Worm (Caenorhabditis elegans) whole organism, young adult: Measurements from ENCODE around the gene F13H8.2.
A peak's percentile ranks its signal among the peaks of the same experiment; 100 is the strongest.

Source experiments
- B0019.2 ChIP-seq: fragments of 200-800 bp; sonication (Bioruptor generic); conservative IDR thresholded peaks from 2 replicates; pipeline ENCODE4 v1.3.6; 2022; ENCODE audit warnings: missing genetic modification reagents, missing genetic modification characterization, missing compliant biosample characterization
- B0035.1 ChIP-seq: sonication (generic microtip); optimal IDR thresholded peaks from 2 replicates; lab custom pipeline; 2016; ENCODE audit warnings: missing genetic modification characterization, mild to moderate bottlenecking, missing compliant biosample characterization, missing genotype, missing genetic modification reagents
- C17E4.6 ChIP-seq: fragments of 200-800 bp; sonication (Bioruptor generic); IDR thresholded peaks from 2 replicates; pipeline ENCODE4 v1.3.6; 2022; ENCODE audit warnings: missing genetic modification reagents, missing genetic modification characterization, missing compliant biosample characterization
- D2030.7 ChIP-seq: fragments of 200-800 bp; sonication (Bioruptor generic); IDR thresholded peaks from 2 replicates; pipeline ENCODE4 v1.3.6; 2022; ENCODE audit warnings: missing genetic modification reagents, missing genetic modification characterization, missing compliant biosample characterization
- F23B12.7 ChIP-seq: sonication (generic microtip); optimal IDR thresholded peaks from 2 replicates; lab custom pipeline; 2017; ENCODE audit warnings: missing genetic modification characterization, mild to moderate bottlenecking, missing compliant biosample characterization, antibody characterized with exemption, moderate library complexity; ENCODE audit not compliant: insufficient read depth
- F33H1.4 ChIP-seq: fragments of 200-800 bp; sonication (Bioruptor generic); IDR thresholded peaks from 2 replicates; pipeline ENCODE4 v1.3.6; 2022; ENCODE audit warnings: missing genetic modification reagents, missing genetic modification characterization, missing compliant biosample characterization
- F39B2.1 ChIP-seq: fragments of 200-800 bp; sonication (Bioruptor generic); IDR thresholded peaks from 2 replicates; pipeline ENCODE4 v1.3.6; 2022; ENCODE audit warnings: missing genetic modification reagents, missing genetic modification characterization, missing compliant biosample characterization
- F49E8.2 ChIP-seq: sonication (generic microtip); optimal IDR thresholded peaks from 3 replicates; lab custom pipeline; 2017; ENCODE audit warnings: missing genetic modification characterization, mild to moderate bottlenecking, missing compliant biosample characterization, antibody characterized with exemption, moderate library complexity; ENCODE audit not compliant: insufficient read depth
- K11D2.4 ChIP-seq: fragments of 200-800 bp; sonication (Bioruptor generic); IDR thresholded peaks from 2 replicates; pipeline ENCODE4 v1.3.6; 2022; ENCODE audit warnings: missing genetic modification reagents, missing genetic modification characterization, missing compliant biosample characterization
- K12H6.12 ChIP-seq: fragments of 200-800 bp; sonication (Bioruptor generic); optimal IDR thresholded peaks from 2 replicates; lab custom pipeline; 2018; ENCODE audit warnings: mild to moderate bottlenecking, missing genetic modification characterization, missing compliant biosample characterization
- Y56A3A.18 ChIP-seq: fragments of 200-800 bp; sonication (Bioruptor generic); IDR thresholded peaks from 2 replicates; pipeline ENCODE4 v1.3.6; 2022; ENCODE audit warnings: missing genetic modification reagents, missing genetic modification characterization, missing compliant biosample characterization
- Y67H2A.10 ChIP-seq: fragments of 200-800 bp; sonication (Bioruptor generic); conservative IDR thresholded peaks from 2 replicates; pipeline ENCODE4 v1.3.6; 2022; ENCODE audit warnings: missing genetic modification reagents, missing genetic modification characterization, missing compliant biosample characterization
- aptf-2 ChIP-seq: fragments of 200-800 bp; sonication (Bioruptor generic); conservative IDR thresholded peaks from 2 replicates; pipeline ENCODE4 v1.3.6; 2022; ENCODE audit warnings: missing genetic modification reagents, missing genetic modification characterization, missing compliant biosample characterization
- aptf-3 ChIP-seq: fragments of 200-800 bp; sonication (Bioruptor generic); IDR thresholded peaks from 2 replicates; pipeline ENCODE4 v1.3.6; 2022; ENCODE audit warnings: missing genetic modification characterization, missing compliant biosample characterization
- atf-7 ChIP-seq: sonication (generic microtip); optimal IDR thresholded peaks from 2 replicates; lab custom pipeline; 2017; ENCODE audit warnings: mild to moderate bottlenecking, missing genetic modification characterization, missing compliant biosample characterization
- attf-5 ChIP-seq: fragments of 200-800 bp; sonication (Bioruptor generic); optimal IDR thresholded peaks from 2 replicates; lab custom pipeline; 2018; ENCODE audit warnings: mild to moderate bottlenecking, missing genetic modification characterization, missing compliant biosample characterization
- bed-1 ChIP-seq: fragments of 200-800 bp; sonication (Bioruptor generic); IDR thresholded peaks from 2 replicates; pipeline ENCODE4 v1.3.6; 2022; ENCODE audit warnings: missing genetic modification reagents, missing genetic modification characterization, missing compliant biosample characterization
- ceh-27 ChIP-seq: fragments of 200-800 bp; sonication (Bioruptor generic); optimal IDR thresholded peaks from 2 replicates; lab custom pipeline; 2018; ENCODE audit warnings: mild to moderate bottlenecking, missing genetic modification characterization, moderate library complexity, missing compliant biosample characterization
- ceh-40 ChIP-seq: fragments of 200-800 bp; sonication (Bioruptor generic); IDR thresholded peaks from 2 replicates; pipeline ENCODE4 v1.3.6; 2022; ENCODE audit warnings: missing genetic modification characterization, missing compliant biosample characterization
- dpl-1 ChIP-seq: fragments of 150-350 bp; optimal IDR thresholded peaks from 2 replicates; lab custom pipeline; 2014; ENCODE audit warnings: missing biosample characterization, missing genetic modification reagents, missing genetic modification characterization
- efl-1 ChIP-seq: fragments of 150-350 bp; optimal IDR thresholded peaks from 2 replicates; lab custom pipeline; 2014; ENCODE audit warnings: missing biosample characterization, missing genetic modification reagents, missing genetic modification characterization
- egrh-3 ChIP-seq: fragments of 200-800 bp; sonication (Bioruptor generic); IDR thresholded peaks from 2 replicates; pipeline ENCODE4 v1.3.6; 2022; ENCODE audit warnings: missing genetic modification reagents, missing genetic modification characterization, missing compliant biosample characterization
- him-1 ChIP-seq: sonication (generic microtip); optimal IDR thresholded peaks from 2 replicates; lab custom pipeline; 2016; ENCODE audit warnings: missing genotype, missing genetic modification reagents, missing genetic modification characterization, missing compliant biosample characterization
- hmg-1.2 ChIP-seq: fragments of 200-800 bp; sonication (Bioruptor generic); IDR thresholded peaks from 2 replicates; pipeline ENCODE4 v1.3.6; 2022; ENCODE audit warnings: missing genetic modification reagents, missing genetic modification characterization, missing compliant biosample characterization
- hmg-20 ChIP-seq: fragments of 200-800 bp; sonication (Bioruptor generic); IDR thresholded peaks from 2 replicates; pipeline ENCODE4 v1.3.6; 2022; ENCODE audit warnings: missing genetic modification reagents, missing genetic modification characterization, missing compliant biosample characterization
- lag-1 ChIP-seq: fragments of 200-800 bp; sonication (Bioruptor generic); IDR thresholded peaks from 2 replicates; pipeline ENCODE4 v1.3.6; 2022; ENCODE audit warnings: missing genetic modification reagents, missing genetic modification characterization, missing compliant biosample characterization
- let-526 ChIP-seq: fragments of 200-800 bp; sonication (Bioruptor generic); IDR thresholded peaks from 2 replicates; pipeline ENCODE4 v1.3.6; 2022; ENCODE audit warnings: missing genetic modification reagents, missing genetic modification characterization, missing compliant biosample characterization
- lin-35 ChIP-seq, 3 experiments: fragments of 150-350 bp in 2 of 3; sonication (generic microtip) in 1 of 3; optimal IDR thresholded peaks; 2 replicates each; lab custom pipeline; 2014 to 2018; ENCODE audit warnings: missing biosample characterization in 3 of 3, missing genetic modification characterization in 3 of 3, missing genetic modification reagents in 3 of 3
- lin-40 ChIP-seq: sonication (generic microtip); optimal IDR thresholded peaks from 2 replicates; lab custom pipeline; 2016; ENCODE audit warnings: missing genetic modification characterization, mild to moderate bottlenecking, missing compliant biosample characterization, missing genotype, missing genetic modification reagents
- lir-1 ChIP-seq: fragments of 200-800 bp; sonication (Bioruptor generic); conservative IDR thresholded peaks from 2 replicates; pipeline ENCODE4 v1.3.6; 2022; ENCODE audit warnings: missing genetic modification reagents, missing genetic modification characterization, missing compliant biosample characterization
- lsl-1 ChIP-seq: fragments of 200-800 bp; sonication (Bioruptor generic); optimal IDR thresholded peaks from 2 replicates; lab custom pipeline; 2018; ENCODE audit warnings: mild to moderate bottlenecking, missing genetic modification characterization, moderate library complexity, missing compliant biosample characterization
- lsy-27 ChIP-seq: sonication (generic microtip); optimal IDR thresholded peaks from 2 replicates; lab custom pipeline; 2017; ENCODE audit warnings: missing genetic modification characterization, mild to moderate bottlenecking, missing compliant biosample characterization, antibody characterized with exemption, missing genotype, borderline replicate concordance; ENCODE audit not compliant: insufficient read depth
- madf-10 ChIP-seq: sonication (generic microtip); optimal IDR thresholded peaks from 2 replicates; lab custom pipeline; 2016; ENCODE audit warnings: mild to moderate bottlenecking, missing genetic modification characterization, missing compliant biosample characterization
- madf-3 ChIP-seq: fragments of 200-800 bp; sonication (Bioruptor generic); IDR thresholded peaks from 2 replicates; pipeline ENCODE4 v1.3.6; 2022; ENCODE audit warnings: missing genetic modification reagents, missing genetic modification characterization, missing compliant biosample characterization
- madf-6 ChIP-seq: fragments of 200-800 bp; sonication (Bioruptor generic); IDR thresholded peaks from 2 replicates; pipeline ENCODE4 v1.3.6; 2022; ENCODE audit warnings: missing genetic modification reagents, missing genetic modification characterization, missing compliant biosample characterization
- mxl-1 ChIP-seq: sonication (generic microtip); optimal IDR thresholded peaks from 2 replicates; lab custom pipeline; 2016; ENCODE audit warnings: missing genetic modification characterization, missing compliant biosample characterization
- nfya-2 ChIP-seq: fragments of 200-800 bp; sonication (Bioruptor generic); IDR thresholded peaks from 2 replicates; pipeline ENCODE4 v1.3.6; 2022; ENCODE audit warnings: missing genetic modification reagents, missing genetic modification characterization, missing compliant biosample characterization
- nhr-120 ChIP-seq: fragments of 200-800 bp; sonication (Bioruptor generic); IDR thresholded peaks from 2 replicates; pipeline ENCODE4 v1.3.6; 2022; ENCODE audit warnings: missing genetic modification characterization, missing compliant biosample characterization
- nhr-80 ChIP-seq: sonication (generic microtip); optimal IDR thresholded peaks from 2 replicates; lab custom pipeline; 2016; ENCODE audit warnings: missing genetic modification characterization, missing compliant biosample characterization
- pbrm-1 ChIP-seq: fragments of 200-800 bp; sonication (Bioruptor generic); IDR thresholded peaks from 2 replicates; pipeline ENCODE4 v1.3.6; 2022; ENCODE audit warnings: missing genetic modification reagents, missing genetic modification characterization, missing compliant biosample characterization
- rcor-1 ChIP-seq: fragments of 200-800 bp; sonication (Bioruptor generic); IDR thresholded peaks from 2 replicates; pipeline ENCODE4 v1.3.6; 2022; ENCODE audit warnings: missing genetic modification reagents, missing genetic modification characterization, missing compliant biosample characterization
- ztf-18 ChIP-seq: sonication (generic microtip); optimal IDR thresholded peaks from 2 replicates; lab custom pipeline; 2016; ENCODE audit warnings: missing genotype, mild to moderate bottlenecking, missing genetic modification characterization, missing compliant biosample characterization
- ztf-25 ChIP-seq: fragments of 200-800 bp; sonication (Bioruptor generic); IDR thresholded peaks from 2 replicates; pipeline ENCODE4 v1.3.6; 2022; ENCODE audit warnings: missing genetic modification reagents, missing genetic modification characterization, missing compliant biosample characterization
- ztf-26 ChIP-seq: sonication (generic microtip); optimal IDR thresholded peaks from 2 replicates; lab custom pipeline; 2017; ENCODE audit warnings: missing genetic modification characterization, missing compliant biosample characterization
- ztf-6 ChIP-seq: fragments of 200-800 bp; sonication (Bioruptor generic); IDR thresholded peaks from 2 replicates; pipeline ENCODE4 v1.3.6; 2022; ENCODE audit warnings: missing genetic modification reagents, missing genetic modification characterization, missing compliant biosample characterization

The F13H8.2 gene

ce11 chrII:6269805-6270414, at the start of gene F13H8.2 (continued):
- TF ChIP-seq ztf-25 (GFP tag; lab: Robert Waterston, UW): peak; percentile 76; the same call in 1 of the 2 replicates
- peak; percentile 56 for TF ChIP-seq ztf-18 (tag; lab: Kevin White, UChicago)
- peak; percentile 63 for TF ChIP-seq lsl-1 (GFP tag; lab: Kevin White, UChicago)
- TF ChIP-seq Y56A3A.18 (GFP tag; lab: Robert Waterston, UW): 0 out of 2 replicates have a peak, but pooled peaks have one; percentile 69
- no peak for TF ChIP-seq atf-7 (tag; lab: Kevin White, UChicago)
- TF ChIP-seq madf-3 (GFP tag; lab: Robert Waterston, UW): 0 out of 2 replicates have a peak, but pooled peaks have one; percentile 15
- TF ChIP-seq lir-1: peak; percentile 69
- peak; percentile 84 for TF ChIP-seq attf-5 (GFP tag; lab: Kevin White, UChicago)
- TF ChIP-seq mxl-1 (tag; lab: Kevin White, UChicago): no peak
- TF ChIP-seq bed-1 (GFP tag; lab: Robert Waterston, UW): no peak
- TF ChIP-seq rcor-1 (GFP tag; lab: Robert Waterston, UW): peak; percentile 92
- TF ChIP-seq nhr-80 (tag; lab: Kevin White, UChicago): peak; percentile 10
- peak; percentile 92 for TF ChIP-seq pbrm-1 (GFP tag; lab: Robert Waterston, UW)
- peak; percentile 69 for TF ChIP-seq ceh-27 (GFP tag; lab: Kevin White, UChicago)
- peak; percentile 95 for TF ChIP-seq F23B12.7 (tag; lab: Kevin White, UChicago)
- TF ChIP-seq let-526 (GFP tag; lab: Robert Waterston, UW): 0 out of 2 replicates have a peak, but pooled peaks have one; percentile 9
- peak; percentile 73 for TF ChIP-seq F33H1.4 (GFP tag; lab: Robert Waterston, UW)
- peak; percentile 50; the same call in 1 of the 2 replicates for TF ChIP-seq ztf-6
- TF ChIP-seq him-1 (tag; lab: Kevin White, UChicago): peak; percentile 19
- TF ChIP-seq K11D2.4 (GFP tag; lab: Robert Waterston, UW): peak; percentile 84
- peak; percentile 35 for TF ChIP-seq K12H6.12 (tag; lab: Kevin White, UChicago)
- TF ChIP-seq hmg-1.2 (GFP tag; lab: Robert Waterston, UW): peak; percentile 63
- peak; percentile 84 for TF ChIP-seq B0019.2 (GFP tag; lab: Robert Waterston, UW)
- TF ChIP-seq madf-10: peak; percentile 23
- TF ChIP-seq C17E4.6 (GFP tag; lab: Robert Waterston, UW): peak; percentile 70; the same call in 1 of the 2 replicates
- peak; percentile 82 for TF ChIP-seq madf-6 (GFP tag; lab: Robert Waterston, UW)
- peak; percentile 94 for TF ChIP-seq D2030.7
- peak; percentile 75 for TF ChIP-seq egrh-3 (GFP tag; lab: Robert Waterston, UW)
- TF ChIP-seq ztf-26 (tag; lab: Kevin White, UChicago): peak; percentile 13
- TF ChIP-seq hmg-20: 0 out of 2 replicates have a peak, but pooled peaks have one; percentile 43
- TF ChIP-seq ceh-40 (GFP tag; lab: Robert Waterston, UW): 0 out of 2 replicates have a peak, but pooled peaks have one; percentile 10

DNA sequence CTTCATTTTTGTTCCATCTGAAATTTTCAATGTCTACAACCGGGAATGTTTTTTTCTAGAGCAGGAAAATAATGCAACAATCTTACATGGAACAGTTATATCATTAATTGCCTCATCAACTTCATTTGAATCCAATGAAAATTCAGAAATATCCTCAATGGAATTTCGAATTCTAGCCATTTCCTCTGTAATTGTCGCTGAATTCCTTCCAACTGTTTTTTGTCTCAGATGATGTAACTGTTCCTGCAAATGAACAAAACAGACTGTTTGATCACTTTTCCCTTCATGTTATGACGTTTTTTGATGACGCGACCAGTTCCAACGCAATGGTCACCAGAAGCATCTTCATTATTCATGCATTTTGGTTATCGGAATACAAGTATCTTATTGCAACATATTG, 48.7 kb upstream of the F13H8.2 start:
- TF ChIP-seq efl-1 (GFP tag; lab: Kevin White, UChicago) (no peak), aptf-3 (GFP tag; lab: Robert Waterston, UW) (no peak), F39B2.1 (GFP tag; lab: Robert Waterston, UW) (no peak), ztf-6 (no peak), dpl-1 (GFP tag; lab: Kevin White, UChicago) (no peak)

DNA sequence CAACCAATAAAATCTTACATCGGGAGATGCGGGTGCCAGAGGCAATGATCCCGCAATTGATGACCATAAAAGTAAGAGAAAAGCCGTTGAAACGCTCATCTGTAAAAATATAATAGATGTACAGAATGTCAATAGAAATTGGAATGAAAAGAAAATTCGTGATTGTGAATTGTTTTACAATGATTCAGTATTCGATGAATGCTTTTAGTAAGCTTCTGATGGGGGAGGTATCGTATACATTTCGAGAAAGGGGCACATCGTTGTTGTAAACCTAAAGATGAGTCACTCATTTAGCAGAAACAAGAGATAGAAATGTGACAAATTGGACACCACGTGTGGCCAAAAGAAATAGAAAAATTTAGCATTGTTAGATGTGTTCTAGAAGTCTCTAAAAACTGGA, 47.6 kb upstream of the F13H8.2 start, which contains the start of gene C30B5.6:
Gene C30B5.6 (minus strand): TSS at position 101 of the 400 bp plus-strand sequence.
- TF ChIP-seq lin-40 (tag; lab: Kevin White, UChicago) (no peak), F39B2.1 (GFP tag; lab: Robert Waterston, UW) (no peak), nfya-2 (GFP tag; lab: Robert Waterston, UW) (no peak), B0019.2 (GFP tag; lab: Robert Waterston, UW) (no peak), Y67H2A.10 (GFP tag; lab: Robert Waterston, UW) (no peak), lsy-27 (tag; lab: Kevin White, UChicago) (no peak), B0035.1 (tag; lab: Kevin White, UChicago) (no peak), lin-35 (GFP tag; optimal IDR thresholded peaks at IDR 0.05; lab: Kevin White, UChicago) (no peak), F49E8.2 (tag; lab: Kevin White, UChicago) (no peak), lag-1 (GFP tag; lab: Robert Waterston, UW) (no peak), nhr-120 (no peak), ceh-40 (GFP tag; lab: Robert Waterston, UW) (no peak), aptf-2 (GFP tag; lab: Robert Waterston, UW) (no peak)
